Worm (Caenorhabditis elegans) whole organism, L4 larva: ENCODE data around the gene srz-15.

Experiments used
- D1046.2 ChIP-seq: fragments of 200-800 bp; sonication (Bioruptor generic); IDR thresholded peaks from 2 replicates; pipeline ENCODE4 v1.3.6; 2022; ENCODE audit warnings: missing genetic modification characterization, missing compliant biosample characterization
- F10B5.3 ChIP-seq: sonication (generic microtip); optimal IDR thresholded peaks from 2 replicates; lab custom pipeline; 2016; ENCODE audit warnings: mild to moderate bottlenecking, missing genetic modification characterization, missing compliant biosample characterization
- F26F4.8 ChIP-seq: fragments of 200-800 bp; sonication (Bioruptor generic); conservative IDR thresholded peaks from 2 replicates; pipeline ENCODE4 v1.3.6; 2022; ENCODE audit warnings: missing genetic modification characterization, missing compliant biosample characterization
- R02D3.7 ChIP-seq: fragments of 150-350 bp; sonication (generic microtip); optimal IDR thresholded peaks from 3 replicates; lab custom pipeline; 2014; ENCODE audit warnings: missing biosample characterization, missing genetic modification characterization
- Y48G9A.11 ChIP-seq: fragments of 200-800 bp; sonication (Bioruptor generic); IDR thresholded peaks from 2 replicates; pipeline ENCODE4 v1.3.6; 2022; ENCODE audit warnings: missing genetic modification reagents, missing genetic modification characterization, missing compliant biosample characterization
- Y5F2A.4 ChIP-seq: fragments of 200-800 bp; sonication (Bioruptor generic); optimal IDR thresholded peaks from 2 replicates; lab custom pipeline; 2018; ENCODE audit warnings: mild to moderate bottlenecking, missing genetic modification characterization, missing compliant biosample characterization
- ZK337.2 ChIP-seq: fragments of 200-800 bp; sonication (Bioruptor generic); IDR thresholded peaks from 2 replicates; pipeline ENCODE4 v1.3.6; 2022; ENCODE audit warnings: missing genetic modification reagents, missing genetic modification characterization, missing compliant biosample characterization
- aha-1 ChIP-seq: fragments of 150-350 bp; peaks from one replicate; lab custom pipeline; 2014; ENCODE audit warnings: missing biosample characterization, missing genetic modification characterization
- ama-1 ChIP-seq: fragments of 150-350 bp; optimal IDR thresholded peaks from 2 replicates; lab custom pipeline; 2014; ENCODE audit warnings: inconsistent platforms, mixed read lengths
- arid-1 ChIP-seq: fragments of 200-800 bp; sonication (Bioruptor generic); conservative IDR thresholded peaks from 2 replicates; pipeline ENCODE4 v1.3.6; 2022; ENCODE audit warnings: missing genetic modification reagents, missing genetic modification characterization, missing compliant biosample characterization
- attf-4 ChIP-seq: sonication (generic microtip); optimal IDR thresholded peaks from 3 replicates; lab custom pipeline; 2017; ENCODE audit warnings: missing biosample characterization, missing genetic modification characterization
- ceh-32 ChIP-seq: sonication (generic microtip); optimal IDR thresholded peaks from 2 replicates; lab custom pipeline; 2016; ENCODE audit warnings: mild to moderate bottlenecking, missing genetic modification characterization, missing compliant biosample characterization; ENCODE audit not compliant: poor library complexity
- ceh-62 ChIP-seq: sonication (generic microtip); optimal IDR thresholded peaks from 2 replicates; lab custom pipeline; 2017; ENCODE audit warnings: missing biosample characterization, missing genetic modification characterization
- cey-2 ChIP-seq: sonication (generic microtip); optimal IDR thresholded peaks from 3 replicates; lab custom pipeline; 2017; ENCODE audit warnings: missing genetic modification characterization, mild to moderate bottlenecking, missing compliant biosample characterization, antibody characterized with exemption, borderline replicate concordance; ENCODE audit not compliant: insufficient read depth
- daf-12 ChIP-seq: fragments of 150-350 bp; optimal IDR thresholded peaks from 2 replicates; lab custom pipeline; 2014; ENCODE audit warnings: missing biosample characterization, missing genetic modification reagents, missing genetic modification characterization
- daf-16 ChIP-seq, 3 experiments: sonication (generic microtip); optimal IDR thresholded peaks; 2 replicates each; lab custom pipeline; 2016 to 2017; ENCODE audit warnings: missing genetic modification characterization in 3 of 3, missing genetic modification reagents in 3 of 3, mild to moderate bottlenecking in 2 of 3, missing compliant biosample characterization in 2 of 3, missing biosample characterization in 1 of 3, moderate library complexity in 1 of 3
- daf-8 ChIP-seq: fragments of 200-800 bp; sonication (Bioruptor generic); IDR thresholded peaks from 2 replicates; pipeline ENCODE4 v1.3.6; 2022; ENCODE audit warnings: missing genetic modification characterization, missing compliant biosample characterization
- dmd-6 ChIP-seq: fragments of 200-800 bp; sonication (Bioruptor generic); IDR thresholded peaks from 2 replicates; pipeline ENCODE4 v1.3.6; 2022; ENCODE audit warnings: missing genetic modification reagents, missing genetic modification characterization, missing compliant biosample characterization
- dpl-1 ChIP-seq: fragments of 150-350 bp; optimal IDR thresholded peaks from 2 replicates; lab custom pipeline; 2014; ENCODE audit warnings: missing biosample characterization, missing genetic modification reagents, missing genetic modification characterization
- dve-1 ChIP-seq: sonication (generic microtip); optimal IDR thresholded peaks from 2 replicates; lab custom pipeline; 2017; ENCODE audit warnings: antibody characterized with exemption, mild to moderate bottlenecking, missing genetic modification characterization, missing compliant biosample characterization; ENCODE audit not compliant: insufficient read depth
- egl-27 ChIP-seq: sonication (generic microtip); optimal IDR thresholded peaks from 3 replicates; lab custom pipeline; 2017; ENCODE audit warnings: missing biosample characterization, missing genetic modification reagents, missing genetic modification characterization
- hif-1 ChIP-seq, 2 experiments: sonication (generic microtip); optimal IDR thresholded peaks; 2 replicates each; lab custom pipeline; 2016 to 2017; ENCODE audit warnings: missing compliant biosample characterization in 2 of 2, missing genetic modification characterization in 2 of 2, missing genetic modification reagents in 2 of 2, missing genotype in 2 of 2, mild to moderate bottlenecking in 1 of 2
- hlh-11 ChIP-seq: fragments of 200-800 bp; sonication (Bioruptor generic); optimal IDR thresholded peaks from 2 replicates; lab custom pipeline; 2018; ENCODE audit warnings: mild to moderate bottlenecking, missing genetic modification characterization, missing compliant biosample characterization
- hmg-1.1 ChIP-seq: fragments of 200-800 bp; sonication (Bioruptor generic); IDR thresholded peaks from 2 replicates; pipeline ENCODE4 v1.3.6; 2022; ENCODE audit warnings: missing genetic modification reagents, missing genetic modification characterization, missing compliant biosample characterization
- jun-1 ChIP-seq: fragments of 150-350 bp; optimal IDR thresholded peaks from 2 replicates; lab custom pipeline; 2014; ENCODE audit warnings: missing biosample characterization, missing genetic modification reagents, missing genetic modification characterization
- lim-7 ChIP-seq: fragments of 200-800 bp; sonication (Bioruptor generic); IDR thresholded peaks from 2 replicates; pipeline ENCODE4 v1.3.6; 2022; ENCODE audit warnings: missing genetic modification characterization, missing compliant biosample characterization
- lin-1 ChIP-seq: fragments of 200-800 bp; sonication (Bioruptor generic); IDR thresholded peaks from 2 replicates; pipeline ENCODE4 v1.3.6; 2022; ENCODE audit warnings: missing genetic modification reagents, missing genetic modification characterization, missing compliant biosample characterization
- lin-13 ChIP-seq: fragments of 150-350 bp; optimal IDR thresholded peaks from 2 replicates; lab custom pipeline; 2014; ENCODE audit warnings: missing biosample characterization, missing genetic modification reagents, missing genetic modification characterization
- lir-3 ChIP-seq: sonication (generic microtip); optimal IDR thresholded peaks from 2 replicates; lab custom pipeline; 2016; ENCODE audit warnings: mild to moderate bottlenecking, missing genetic modification characterization, missing compliant biosample characterization
- mdl-1 ChIP-seq, 2 experiments: fragments of 150-350 bp in 1 of 2; sonication (generic microtip) in 1 of 2; optimal IDR thresholded peaks; 2 replicates each; lab custom pipeline; 2014 to 2017; ENCODE audit warnings: missing biosample characterization in 2 of 2, missing genetic modification characterization in 2 of 2
- mdt-29 ChIP-seq: fragments of 200-800 bp; sonication (Bioruptor generic); IDR thresholded peaks from 2 replicates; pipeline ENCODE4 v1.3.6; 2022; ENCODE audit warnings: missing genetic modification reagents, missing genetic modification characterization, missing compliant biosample characterization
- mep-1 ChIP-seq: fragments of 150-350 bp; sonication (generic microtip); optimal IDR thresholded peaks from 3 replicates; lab custom pipeline; 2014; ENCODE audit warnings: missing biosample characterization, missing genetic modification characterization
- mes-2 ChIP-seq: sonication (generic microtip); optimal IDR thresholded peaks from 2 replicates; lab custom pipeline; 2016; ENCODE audit warnings: missing genotype, mild to moderate bottlenecking, missing genetic modification characterization, missing compliant biosample characterization; ENCODE audit not compliant: poor library complexity, severe bottlenecking
- nhr-10 ChIP-seq: fragments of 150-350 bp; optimal IDR thresholded peaks from 2 replicates; lab custom pipeline; 2014; ENCODE audit warnings: missing biosample characterization, missing genetic modification characterization
- nhr-11 ChIP-seq: fragments of 150-350 bp; optimal IDR thresholded peaks from 2 replicates; lab custom pipeline; 2014; ENCODE audit warnings: missing biosample characterization, missing genetic modification characterization
- nhr-111 ChIP-seq: fragments of 200-800 bp; sonication (Bioruptor generic); optimal IDR thresholded peaks from 2 replicates; lab custom pipeline; 2018; ENCODE audit warnings: mild to moderate bottlenecking, missing genetic modification characterization, missing compliant biosample characterization
- nhr-25 ChIP-seq: sonication (generic microtip); optimal IDR thresholded peaks from 2 replicates; lab custom pipeline; 2017; ENCODE audit warnings: missing genetic modification characterization, mild to moderate bottlenecking, missing compliant biosample characterization, antibody characterized with exemption, moderate library complexity, borderline replicate concordance; ENCODE audit not compliant: insufficient read depth
- nhr-28 ChIP-seq: fragments of 150-350 bp; optimal IDR thresholded peaks from 2 replicates; lab custom pipeline; 2014; ENCODE audit warnings: missing biosample characterization, missing genetic modification characterization
- nhr-42 ChIP-seq: fragments of 200-800 bp; sonication (Bioruptor generic); IDR thresholded peaks from 2 replicates; pipeline ENCODE4 v1.3.6; 2022; ENCODE audit warnings: missing genetic modification characterization, missing compliant biosample characterization
- nhr-48 ChIP-seq: sonication (generic microtip); optimal IDR thresholded peaks from 2 replicates; lab custom pipeline; 2016; ENCODE audit warnings: mild to moderate bottlenecking, missing genetic modification characterization, missing compliant biosample characterization
- nhr-76 ChIP-seq: fragments of 150-350 bp; optimal IDR thresholded peaks from 2 replicates; lab custom pipeline; 2014; ENCODE audit warnings: missing biosample characterization, missing genetic modification characterization
- pha-4 ChIP-seq, 2 experiments: fragments of 150-350 bp in 1 of 2; fragments of 200-800 bp in 1 of 2; sonication (Bioruptor generic) in 1 of 2; IDR thresholded peaks in 1 of 2; optimal IDR thresholded peaks in 1 of 2; 2 replicates each; pipeline versions ENCODE4 v1.3.6 to Lab custom; 2014 to 2022; ENCODE audit warnings: missing genetic modification characterization in 2 of 2, missing genetic modification reagents in 2 of 2, missing biosample characterization in 1 of 2, missing compliant biosample characterization in 1 of 2
- pqm-1 ChIP-seq: sonication (generic microtip); optimal IDR thresholded peaks from 2 replicates; lab custom pipeline; 2017; ENCODE audit warnings: missing biosample characterization, missing genetic modification characterization
- rbr-2 ChIP-seq: sonication (generic microtip); optimal IDR thresholded peaks from 2 replicates; lab custom pipeline; 2016; ENCODE audit warnings: missing genotype, missing genetic modification characterization, missing compliant biosample characterization
- set-16 ChIP-seq: fragments of 200-800 bp; sonication (Bioruptor generic); IDR thresholded peaks from 2 replicates; pipeline ENCODE4 v1.3.6; 2022; ENCODE audit warnings: missing genetic modification reagents, missing genetic modification characterization, missing compliant biosample characterization
- spr-3 ChIP-seq: fragments of 200-800 bp; sonication (Bioruptor generic); optimal IDR thresholded peaks from 2 replicates; lab custom pipeline; 2018; ENCODE audit warnings: mild to moderate bottlenecking, missing genetic modification characterization, missing compliant biosample characterization
- unc-62 ChIP-seq, 3 experiments: fragments of 150-350 bp in 1 of 3; sonication (generic microtip); optimal IDR thresholded peaks in 2 of 3; peaks in 1 of 3; 1 replicate in 1 of 3; 2 replicates in 2 of 3; lab custom pipeline; 2014 to 2017; ENCODE audit warnings: missing biosample characterization in 3 of 3, missing genetic modification characterization in 3 of 3, missing genetic modification reagents in 3 of 3, missing genotype in 1 of 3
- zip-11 ChIP-seq: fragments of 200-800 bp; sonication (Bioruptor generic); IDR thresholded peaks from 2 replicates; pipeline ENCODE4 v1.3.6; 2022; ENCODE audit warnings: missing genetic modification characterization, missing compliant biosample characterization

The srz-15 gene

DNA sequence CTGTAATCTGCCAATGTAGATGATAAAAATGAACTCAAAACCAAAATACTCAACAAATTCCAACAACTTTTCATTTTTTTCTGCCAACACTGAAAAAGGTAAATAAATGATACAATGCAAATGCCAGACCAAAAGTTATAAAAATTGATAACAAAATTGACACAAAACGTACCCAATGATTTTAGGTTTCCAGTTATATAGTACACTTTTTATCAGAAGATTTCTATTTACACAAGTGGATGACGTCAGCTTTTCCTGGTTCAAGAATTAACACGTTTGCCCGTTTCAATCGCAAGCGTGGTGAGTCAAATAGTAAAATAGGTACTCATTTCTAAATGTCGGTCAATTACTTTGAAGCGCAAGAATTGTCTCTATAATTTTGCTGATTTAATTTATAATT, 36.0 kb upstream of the srz-15 start, which contains the start of gene ZK896.5:
TSS of gene ZK896.5 (minus strand) at position 89 of the 400 bp plus-strand sequence.
- TF ChIP-seq ama-1 (lab: Kevin White, UChicago) (no peak), F26F4.8 (GFP tag; lab: Robert Waterston, UW) (no peak), nhr-11 (no peak), nhr-10 (tag; lab: Kevin White, UChicago) (no peak), hlh-11 (tag; lab: Kevin White, UChicago) (peak; percentile 23), cey-2 (no peak), Y5F2A.4 (GFP tag; lab: Kevin White, UChicago) (no peak), nhr-111 (GFP tag; lab: Kevin White, UChicago) (no peak), dmd-6 (peak; percentile 90), mep-1 (no peak), daf-16 (GFP tag; optimal IDR thresholded peaks at IDR 0.05; lab: Kevin White, UChicago) (no peak), daf-16 (tag; optimal IDR thresholded peaks at IDR 0.05; lab: Kevin White, UChicago) (peak; percentile 65), daf-8 (no peak), nhr-28 (tag; lab: Kevin White, UChicago) (peak; percentile 13), D1046.2 (GFP tag; lab: Robert Waterston, UW) (no peak), ZK337.2 (GFP tag; lab: Robert Waterston, UW) (no peak), zip-11 (no peak), lir-3 (tag; lab: Kevin White, UChicago) (no peak), rbr-2 (tag; lab: Kevin White, UChicago) (no peak), mdt-29 (GFP tag; lab: Robert Waterston, UW) (no peak), lin-13 (GFP tag; lab: Kevin White, UChicago) (no peak), lin-1 (no peak), mdl-1 (tag; optimal IDR thresholded peaks at IDR 0.05; lab: Kevin White, UChicago) (no peak), daf-12 (tag; lab: Kevin White, UChicago) (no peak), nhr-42 (GFP tag; lab: Robert Waterston, UW) (no peak), hif-1 (tag; optimal IDR thresholded peaks at IDR 0.05; lab: Kevin White, UChicago) (no peak), pqm-1 (peak; percentile 45), dve-1 (tag; lab: Kevin White, UChicago) (peak; percentile 53), spr-3 (GFP tag; lab: Kevin White, UChicago) (no peak), nhr-25 (no peak), egl-27 (no peak), set-16 (GFP tag; lab: Robert Waterston, UW) (no peak), unc-62 (GFP tag; optimal IDR thresholded peaks at IDR 0.05 in 1 of 2; lab: Kevin White, UChicago) (peak in 1 of 2 experiments; percentile 9), unc-62 (tag; optimal IDR thresholded peaks at IDR 0.05; lab: Kevin White, UChicago) (no peak), ceh-32 (tag; lab: Kevin White, UChicago) (no peak), ceh-62 (tag; lab: Kevin White, UChicago) (no peak), nhr-48 (tag; lab: Kevin White, UChicago) (peak; percentile 74), pha-4 (GFP tag; IDR thresholded peaks at IDR 0.05; lab: Robert Waterston, UW) (no peak), pha-4 (tag; optimal IDR thresholded peaks at IDR 0.05; lab: Kevin White, UChicago) (peak; percentile 6), dpl-1 (no peak), Y48G9A.11 (no peak), arid-1 (GFP tag; lab: Robert Waterston, UW) (no peak), R02D3.7 (tag; lab: Kevin White, UChicago) (no peak), lim-7 (GFP tag; lab: Robert Waterston, UW) (no peak), F10B5.3 (tag; lab: Kevin White, UChicago) (no peak), jun-1 (tag; lab: Kevin White, UChicago) (no peak), mes-2 (no peak), hmg-1.1 (GFP tag; lab: Robert Waterston, UW) (no peak), attf-4 (tag; lab: Kevin White, UChicago) (no peak), nhr-76 (no peak), aha-1 (tag; lab: Kevin White, UChicago) (peak; percentile 44)
